Worm (Caenorhabditis elegans): ENCODE data around the gene C23G10.1.

DNA sequence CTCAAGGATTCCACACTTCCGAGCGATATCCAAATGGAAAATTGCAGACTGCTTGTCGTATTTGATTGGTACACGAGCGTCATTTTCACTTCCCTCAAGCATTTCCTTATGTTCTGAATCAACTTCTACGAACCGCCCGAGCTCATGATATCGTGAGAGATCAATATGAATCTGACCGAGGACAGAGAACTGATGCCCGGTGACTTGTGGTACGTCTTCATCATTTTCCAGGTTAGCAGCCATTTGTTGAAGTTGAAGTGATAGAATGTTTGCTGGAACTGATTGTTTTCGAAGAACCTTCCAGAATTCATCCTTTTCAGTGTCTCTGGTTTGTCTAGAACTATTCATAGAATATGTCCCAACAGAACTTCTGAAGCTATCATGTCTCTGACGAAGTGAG is 42.5 kb upstream of the C23G10.1 start:
- TF ChIP-seq lsy-2 (tag; optimal IDR thresholded peaks at IDR 0.05) = no peak
- TF ChIP-seq ama-1 (optimal IDR thresholded peaks at IDR 0.05) = no peak
- TF ChIP-seq hlh-30 (tag; optimal IDR thresholded peaks at IDR 0.05; ENCODE audit: insufficient read depth) = no peak
- no peak for TF ChIP-seq pqm-1 (tag; optimal IDR thresholded peaks at IDR 0.05)
- TF ChIP-seq daf-16 (GFP tag; optimal IDR thresholded peaks at IDR 0.05) = no peak
- no peak for TF ChIP-seq daf-16 (tag; optimal IDR thresholded peaks at IDR 0.05)
- TF ChIP-seq mes-2 (tag; optimal IDR thresholded peaks at IDR 0.05; ENCODE audit: poor library complexity, severe bottlenecking) = no peak
- no peak for TF ChIP-seq lin-13 (GFP tag; optimal IDR thresholded peaks at IDR 0.05)
- no peak for TF ChIP-seq arid-1 (GFP tag; conservative IDR thresholded peaks at IDR 0.05)
- no peak for TF ChIP-seq zfp-3 (GFP tag; conservative IDR thresholded peaks at IDR 0.05)
- no peak for TF ChIP-seq fos-1 (tag; optimal IDR thresholded peaks at IDR 0.05)

Measured in whole organism, L4 larva.